Fruit fly (Drosophila melanogaster) whole organism, embryonic: ENCODE data around the gene Lgr1.
A peak's percentile ranks its signal among the peaks of the same experiment; 100 is the strongest.

ENCODE experiments used
- Atf3 ChIP-seq: fragments of 200-800 bp; sonication (Bioruptor generic); optimal IDR thresholded peaks from 3 replicates; lab custom pipeline; 2016; ENCODE audit warnings: missing biosample characterization, missing genetic modification characterization
- CG10959 ChIP-seq: fragments of 200-800 bp; sonication (Bioruptor generic); IDR thresholded peaks from 2 replicates; pipeline ENCODE4 v1.3.6; 2022; ENCODE audit warnings: missing biosample characterization, missing genetic modification characterization
- CG11456 ChIP-seq: fragments of 200-800 bp; sonication (Bioruptor generic); IDR thresholded peaks from 3 replicates; pipeline ENCODE4 v1.3.6; 2022; ENCODE audit warnings: missing biosample characterization, missing genetic modification characterization
- CG12155 ChIP-seq: fragments of 200-800 bp; sonication (Bioruptor generic); optimal IDR thresholded peaks from 3 replicates; lab custom pipeline; 2016; ENCODE audit warnings: missing biosample characterization, missing genetic modification characterization
- CG13775 ChIP-seq: fragments of 200-800 bp; sonication (Bioruptor generic); optimal IDR thresholded peaks from 3 replicates; lab custom pipeline; 2017; ENCODE audit warnings: missing biosample characterization, mild to moderate bottlenecking, missing genetic modification characterization
- CG15601 ChIP-seq: fragments of 200-800 bp; sonication (Bioruptor generic); optimal IDR thresholded peaks from 3 replicates; lab custom pipeline; 2019; ENCODE audit warnings: missing biosample characterization, mild to moderate bottlenecking, missing genetic modification characterization, moderate library complexity
- CG18599 ChIP-seq: fragments of 200-800 bp; sonication (Bioruptor generic); optimal IDR thresholded peaks from 3 replicates; lab custom pipeline; 2017; ENCODE audit warnings: missing biosample characterization, missing genetic modification characterization, mild to moderate bottlenecking, moderate library complexity, missing genetic modification reagents
- CG31441 ChIP-seq: fragments of 200-800 bp; sonication (Bioruptor generic); IDR thresholded peaks from 2 replicates; pipeline ENCODE4 v1.3.6; 2022; ENCODE audit warnings: missing biosample characterization, missing genetic modification characterization
- CG3163 ChIP-seq: fragments of 200-800 bp; sonication (Bioruptor generic); optimal IDR thresholded peaks from 3 replicates; lab custom pipeline; 2016; ENCODE audit warnings: missing biosample characterization, missing genetic modification characterization
- CG32772 ChIP-seq: fragments of 200-800 bp; sonication (Bioruptor generic); IDR thresholded peaks from 2 replicates; pipeline ENCODE4 v1.3.6; 2022; ENCODE audit warnings: missing biosample characterization, missing genetic modification characterization
- CG3838 ChIP-seq: fragments of 200-800 bp; sonication (Bioruptor generic); optimal IDR thresholded peaks from 3 replicates; lab custom pipeline; 2016; ENCODE audit warnings: missing biosample characterization, missing genetic modification characterization
- CG3995 ChIP-seq: fragments of 200-800 bp; sonication (Bioruptor generic); optimal IDR thresholded peaks from 3 replicates; lab custom pipeline; 2016; ENCODE audit warnings: missing biosample characterization, missing genetic modification characterization
- CG6175 ChIP-seq: fragments of 200-800 bp; sonication (Bioruptor generic); IDR thresholded peaks from 3 replicates; pipeline ENCODE4 v1.3.6; 2022; ENCODE audit warnings: missing biosample characterization, missing genetic modification characterization
- CG7372 ChIP-seq: fragments of 200-800 bp; sonication (Bioruptor generic); IDR thresholded peaks from 2 replicates; pipeline ENCODE4 v1.3.6; 2022; ENCODE audit warnings: missing biosample characterization, missing genetic modification characterization
- CG8089 ChIP-seq: fragments of 200-800 bp; sonication (Bioruptor generic); optimal IDR thresholded peaks from 3 replicates; lab custom pipeline; 2016; ENCODE audit warnings: missing biosample characterization, missing genetic modification characterization
- CG8359 ChIP-seq: fragments of 200-800 bp; sonication (Bioruptor generic); optimal IDR thresholded peaks from 2 replicates; lab custom pipeline; 2017; ENCODE audit warnings: missing biosample characterization, mild to moderate bottlenecking, missing genetic modification characterization, borderline replicate concordance
- CG9215 ChIP-seq: fragments of 200-800 bp; sonication (Bioruptor generic); IDR thresholded peaks from 2 replicates; pipeline ENCODE4 v1.3.6; 2022; ENCODE audit warnings: missing biosample characterization, missing genetic modification characterization
- CG9609 ChIP-seq: fragments of 200-800 bp; sonication (Bioruptor generic); optimal IDR thresholded peaks from 3 replicates; lab custom pipeline; 2016; ENCODE audit warnings: missing biosample characterization, missing genetic modification characterization
- CG9817 ChIP-seq: fragments of 200-800 bp; sonication (Bioruptor generic); optimal IDR thresholded peaks from 2 replicates; lab custom pipeline; 2018; ENCODE audit warnings: missing biosample characterization, mild to moderate bottlenecking, missing genetic modification characterization, moderate library complexity
- CHES-1-like ChIP-seq: fragments of 200-800 bp; sonication (Bioruptor generic); optimal IDR thresholded peaks from 2 replicates; lab custom pipeline; 2016; ENCODE audit warnings: missing biosample characterization, missing genetic modification characterization
- D19B ChIP-seq: fragments of 200-800 bp; sonication (Bioruptor generic); optimal IDR thresholded peaks from 2 replicates; lab custom pipeline; 2017; ENCODE audit warnings: missing biosample characterization, mild to moderate bottlenecking, missing genetic modification characterization
- Dip3 ChIP-seq: fragments of 200-800 bp; sonication (Bioruptor generic); optimal IDR thresholded peaks from 3 replicates; lab custom pipeline; 2016; ENCODE audit warnings: missing biosample characterization, missing genetic modification characterization
- Drgx ChIP-seq: fragments of 200-800 bp; sonication (Bioruptor generic); IDR thresholded peaks from 2 replicates; pipeline ENCODE4 v1.3.6; 2022; ENCODE audit warnings: missing biosample characterization, missing genetic modification characterization
- Fer3 ChIP-seq: fragments of 200-800 bp; sonication (Bioruptor generic); optimal IDR thresholded peaks from 2 replicates; lab custom pipeline; 2018; ENCODE audit warnings: missing biosample characterization, mild to moderate bottlenecking, missing genetic modification characterization, moderate library complexity
- Kr ChIP-seq: fragments of 200-800 bp; sonication (Bioruptor generic); optimal IDR thresholded peaks from 2 replicates; lab custom pipeline; 2017; ENCODE audit warnings: missing biosample characterization, mild to moderate bottlenecking, missing genetic modification characterization
- Oaz ChIP-seq: fragments of 200-800 bp; sonication (Bioruptor generic); IDR thresholded peaks from 2 replicates; pipeline ENCODE4 v1.3.6; 2022; ENCODE audit warnings: missing biosample characterization, missing genetic modification characterization
- Rfx ChIP-seq: fragments of 200-800 bp; sonication (Bioruptor generic); IDR thresholded peaks from 2 replicates; pipeline ENCODE4 v1.3.6; 2022; ENCODE audit warnings: missing biosample characterization, missing genetic modification characterization
- ap ChIP-seq: fragments of 200-800 bp; sonication (Bioruptor generic); IDR thresholded peaks from 2 replicates; pipeline ENCODE4 v1.3.6; 2022; ENCODE audit warnings: missing biosample characterization, missing genetic modification characterization
- az2 ChIP-seq: fragments of 200-800 bp; sonication (Bioruptor generic); optimal IDR thresholded peaks from 3 replicates; lab custom pipeline; 2016; ENCODE audit warnings: missing biosample characterization, missing genetic modification characterization
- bbx ChIP-seq: fragments of 200-800 bp; sonication (Bioruptor generic); IDR thresholded peaks from 2 replicates; pipeline ENCODE4 v1.3.6; 2022; ENCODE audit warnings: missing biosample characterization, missing genetic modification characterization; ENCODE audit not compliant: partially characterized antibody
- bowl ChIP-seq: fragments of 200-800 bp; sonication (Bioruptor generic); IDR thresholded peaks from 2 replicates; pipeline ENCODE4 v1.3.6; 2022; ENCODE audit warnings: missing biosample characterization, missing genetic modification characterization
- br ChIP-seq: fragments of >200 bp; optimal IDR thresholded peaks from 2 replicates; lab custom pipeline; 2017
- danr ChIP-seq: fragments of 200-800 bp; sonication (Bioruptor generic); IDR thresholded peaks from 2 replicates; pipeline ENCODE4 v1.3.6; 2022; ENCODE audit warnings: missing biosample characterization, missing genetic modification characterization
- fd102C ChIP-seq: fragments of 200-800 bp; sonication (Bioruptor generic); optimal IDR thresholded peaks from 2 replicates; lab custom pipeline; 2018; ENCODE audit warnings: missing biosample characterization, mild to moderate bottlenecking, missing genetic modification characterization, moderate library complexity
- fd3F ChIP-seq: fragments of 200-800 bp; sonication (Bioruptor generic); optimal IDR thresholded peaks from 2 replicates; lab custom pipeline; 2018; ENCODE audit warnings: missing biosample characterization, mild to moderate bottlenecking, missing genetic modification characterization, moderate library complexity
- fd64A ChIP-seq: fragments of 200-800 bp; sonication (Bioruptor generic); optimal IDR thresholded peaks from 3 replicates; lab custom pipeline; 2018; ENCODE audit warnings: missing biosample characterization, mild to moderate bottlenecking, missing genetic modification characterization
- fu2 ChIP-seq: fragments of 200-800 bp; sonication (Bioruptor generic); optimal IDR thresholded peaks from 2 replicates; lab custom pipeline; 2016; ENCODE audit warnings: missing biosample characterization, missing genetic modification characterization
- gsb-n ChIP-seq: fragments of 200-800 bp; sonication (Bioruptor generic); optimal IDR thresholded peaks from 3 replicates; lab custom pipeline; 2018; ENCODE audit warnings: missing biosample characterization, mild to moderate bottlenecking, missing genetic modification characterization
- h ChIP-seq: fragments of >200 bp; optimal IDR thresholded peaks from 2 replicates; lab custom pipeline; 2017
- knrl ChIP-seq: fragments of 200-800 bp; sonication (Bioruptor generic); IDR thresholded peaks from 3 replicates; pipeline ENCODE4 v1.3.6; 2022; ENCODE audit warnings: missing biosample characterization, missing genetic modification characterization; ENCODE audit not compliant: partially characterized antibody
- luna ChIP-seq: fragments of 200-800 bp; sonication (Bioruptor generic); optimal IDR thresholded peaks from 2 replicates; lab custom pipeline; 2016; ENCODE audit warnings: missing biosample characterization, missing genetic modification characterization
- mirr ChIP-seq: fragments of 200-800 bp; sonication (Bioruptor generic); optimal IDR thresholded peaks from 3 replicates; lab custom pipeline; 2018; ENCODE audit warnings: missing biosample characterization, mild to moderate bottlenecking, missing genetic modification characterization
- pfk ChIP-seq: fragments of 200-800 bp; sonication (Bioruptor generic); optimal IDR thresholded peaks from 2 replicates; lab custom pipeline; 2018; ENCODE audit warnings: missing biosample characterization, mild to moderate bottlenecking, missing genetic modification characterization, moderate library complexity
- pho ChIP-seq: fragments of 200-800 bp; sonication (Bioruptor generic); optimal IDR thresholded peaks from 2 replicates; lab custom pipeline; 2016; ENCODE audit warnings: missing biosample characterization, missing genetic modification characterization
- phol ChIP-seq: fragments of 200-800 bp; sonication (Bioruptor generic); optimal IDR thresholded peaks from 3 replicates; lab custom pipeline; 2018; ENCODE audit warnings: missing biosample characterization, mild to moderate bottlenecking, missing genetic modification characterization, moderate library complexity
- ro ChIP-seq: fragments of 200-800 bp; sonication (Bioruptor generic); IDR thresholded peaks from 2 replicates; pipeline ENCODE4 v1.3.6; 2022; ENCODE audit warnings: missing biosample characterization, missing genetic modification characterization
- sd ChIP-seq: fragments of 200-800 bp; sonication (Bioruptor generic); optimal IDR thresholded peaks from 3 replicates; lab custom pipeline; 2018; ENCODE audit warnings: missing biosample characterization, mild to moderate bottlenecking, missing genetic modification characterization, moderate library complexity
- stwl ChIP-seq: fragments of 200-800 bp; sonication (Bioruptor generic); optimal IDR thresholded peaks from 3 replicates; lab custom pipeline; 2018; ENCODE audit warnings: missing biosample characterization, mild to moderate bottlenecking, missing genetic modification characterization, moderate library complexity
- unpg ChIP-seq: fragments of 200-800 bp; sonication (Bioruptor generic); optimal IDR thresholded peaks from 3 replicates; lab custom pipeline; 2018; ENCODE audit warnings: missing biosample characterization, mild to moderate bottlenecking, missing genetic modification characterization, moderate library complexity
- yki ChIP-seq: fragments of >200 bp; optimal IDR thresholded peaks from 3 replicates; lab custom pipeline; 2018

Gene Lgr1

DNA sequence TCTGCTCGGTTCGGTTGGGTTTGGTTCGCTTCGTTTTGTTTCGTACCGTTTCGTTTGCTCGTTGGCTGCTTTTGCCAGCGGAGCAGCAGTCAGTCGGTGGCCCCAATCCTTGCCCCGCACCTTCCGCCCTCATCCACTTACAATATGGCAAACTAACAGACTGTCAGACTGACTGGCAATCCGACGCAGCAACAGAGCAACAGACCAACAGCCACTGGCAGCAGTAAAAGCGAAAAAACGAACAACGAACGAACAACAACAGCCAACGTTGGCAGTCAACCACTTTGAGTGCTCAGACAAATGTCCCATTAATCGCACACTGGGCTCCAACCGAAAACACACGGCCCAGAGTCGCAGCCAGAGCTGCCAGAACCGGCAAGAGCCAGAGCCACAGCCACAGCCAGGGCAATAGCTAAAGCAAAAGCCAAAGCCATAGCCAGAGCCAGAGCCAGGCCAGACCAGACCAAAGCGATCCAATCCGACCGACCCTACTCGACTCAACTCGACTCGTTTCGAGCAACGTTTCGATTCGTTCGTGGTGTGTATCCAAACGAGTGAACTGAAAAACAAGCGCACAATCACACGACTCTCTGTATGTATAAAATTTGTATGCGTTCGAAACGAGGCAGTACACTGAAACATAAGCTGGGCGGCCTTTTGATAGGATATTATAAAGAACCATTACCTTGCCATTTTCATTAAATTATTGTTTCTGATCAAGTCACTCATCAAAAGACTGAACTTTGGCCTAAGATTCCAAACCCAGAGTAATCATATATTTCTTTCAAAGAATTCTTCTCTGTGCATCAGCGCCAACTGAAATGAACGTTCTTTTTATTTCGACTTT lies 21.7 kb upstream of the Lgr1 start (continued):
- TF ChIP-seq gsb-n (peak; percentile 99), CG3995 (GFP tag; lab: Kevin White, UChicago) (peak; percentile 82), CG3163 (GFP tag; lab: Kevin White, UChicago) (peak; percentile 93), Kr (peak; percentile 19), CG6175 (GFP tag; lab: Robert Waterston, UW) (peak; percentile 97), pho (peak; percentile 99), knrl (GFP tag; lab: Robert Waterston, UW) (no peak), CHES-1-like (GFP tag; lab: Kevin White, UChicago) (peak; percentile 99), Oaz (GFP tag; lab: Robert Waterston, UW) (peak; percentile 97), danr (GFP tag; lab: Robert Waterston, UW) (peak; percentile 99), mirr (GFP tag; lab: Kevin White, UChicago) (peak; percentile 68), bbx (no peak), br (no peak), bowl (peak; percentile 97), CG9609 (GFP tag; lab: Kevin White, UChicago) (peak; percentile 99), CG32772 (GFP tag; lab: Robert Waterston, UW) (peak; percentile 99), CG11456 (GFP tag; lab: Robert Waterston, UW) (peak; percentile 99), h (lab: Kevin White, UChicago) (no peak), CG12155 (GFP tag; lab: Kevin White, UChicago) (peak; percentile 98), Rfx (peak; percentile 99), CG13775 (GFP tag; lab: Kevin White, UChicago) (peak; percentile 99), Fer3 (tag; lab: Kevin White, UChicago) (peak; percentile 99), CG9817 (peak; percentile 97), CG3838 (GFP tag; lab: Kevin White, UChicago) (peak; percentile 96), az2 (GFP tag; lab: Kevin White, UChicago) (peak; percentile 99), CG7372 (peak; percentile 98), CG8089 (peak; percentile 99), D19B (GFP tag; lab: Kevin White, UChicago) (peak; percentile 94), fd3F (peak; percentile 99), CG9215 (GFP tag; lab: Robert Waterston, UW) (peak; percentile 97), luna (GFP tag; lab: Kevin White, UChicago) (peak; percentile 98), phol (tag; lab: Kevin White, UChicago) (peak; percentile 98), sd (tag; lab: Kevin White, UChicago) (peak; percentile 95), fd102C (GFP tag; lab: Kevin White, UChicago) (peak; percentile 76), CG18599 (GFP tag; lab: Kevin White, UChicago) (peak; percentile 99), fd64A (GFP tag; lab: Kevin White, UChicago) (peak; percentile 97), Atf3 (GFP tag; lab: Kevin White, UChicago) (peak; percentile 99), yki (no peak), CG10959 (peak; percentile 96), Dip3 (GFP tag; lab: Kevin White, UChicago) (peak; percentile 99), stwl (peak; percentile 69), CG15601 (peak; percentile 96), Drgx (GFP tag; lab: Robert Waterston, UW) (peak; percentile 100), pfk (GFP tag; lab: Kevin White, UChicago) (peak; percentile 89), CG8359 (GFP tag; lab: Kevin White, UChicago) (peak; percentile 94), ap (GFP tag; lab: Robert Waterston, UW) (peak; percentile 99), ro (peak; percentile 97), CG31441 (GFP tag; lab: Robert Waterston, UW) (peak; percentile 99), fu2 (peak; percentile 99), unpg (GFP tag; lab: Kevin White, UChicago) (peak; percentile 99)
